Worm (Caenorhabditis elegans): ENCODE results near the gene R12B2.8.
A peak's percentile ranks its signal among the peaks of the same experiment; 100 is the strongest.

DNA sequence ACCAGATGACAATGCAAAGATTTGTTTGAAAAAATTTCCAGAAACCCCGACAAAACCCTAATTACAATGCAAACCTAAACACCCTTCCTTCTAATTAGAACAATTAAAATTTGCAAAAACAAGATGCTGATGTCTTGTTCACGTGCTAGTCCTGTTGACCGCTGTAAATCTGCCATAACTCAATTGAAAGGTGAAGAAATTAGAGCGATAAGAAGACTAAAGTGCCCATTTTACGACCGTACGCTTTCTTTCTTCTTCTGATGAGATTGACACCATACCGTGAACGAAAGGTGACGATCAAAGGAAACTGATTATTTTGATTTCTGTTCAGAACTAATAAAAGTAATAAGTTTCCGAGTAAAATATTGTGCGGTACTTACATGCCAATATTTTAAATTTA lies 10.2 kb upstream of the R12B2.8 start:
- TF ChIP-seq lsy-2 (tag; optimal IDR thresholded peaks at IDR 0.05) (no peak), unc-62 (GFP tag; optimal IDR thresholded peaks at IDR 0.05 in 1 of 2) (peak in 1 of 2 experiments; percentile 22), unc-62 (tag; optimal IDR thresholded peaks at IDR 0.05) (no peak), nhr-25 (tag; optimal IDR thresholded peaks at IDR 0.05; ENCODE audit: borderline replicate concordance, insufficient read depth) (no peak), egl-27 (tag; optimal IDR thresholded peaks at IDR 0.05) (no peak), snpc-4 (tag; optimal IDR thresholded peaks at IDR 0.05) (no peak), jun-1 (tag; optimal IDR thresholded peaks at IDR 0.05) (no peak), nhr-11 (tag; optimal IDR thresholded peaks at IDR 0.05) (no peak), pha-4 (GFP tag; IDR thresholded peaks at IDR 0.05) (no peak), pha-4 (tag; optimal IDR thresholded peaks at IDR 0.05) (no peak), ceh-82 (tag; optimal IDR thresholded peaks at IDR 0.05) (no peak), unc-39 (tag; optimal IDR thresholded peaks at IDR 0.05) (no peak), daf-19 (GFP tag; conservative IDR thresholded peaks at IDR 0.05) (no peak), Y75B8A.6 (GFP tag; IDR thresholded peaks at IDR 0.05) (no peak), spr-1 (tag; optimal IDR thresholded peaks at IDR 0.05) (no peak), mdl-1 (tag; optimal IDR thresholded peaks at IDR 0.05) (no peak)

Measured in whole organism, L4 larva.